Worm (Caenorhabditis elegans) whole organism, young adult: Measurements from ENCODE around the gene K08D8.6.

Source experiments
- F10E7.11 ChIP-seq: sonication (generic microtip); optimal IDR thresholded peaks from 2 replicates; lab custom pipeline; 2017; ENCODE audit warnings: mild to moderate bottlenecking, missing genetic modification characterization, moderate library complexity, missing compliant biosample characterization
- akir-1 ChIP-seq: fragments of 200-800 bp; sonication (Bioruptor generic); optimal IDR thresholded peaks from 2 replicates; lab custom pipeline; 2018; ENCODE audit warnings: mild to moderate bottlenecking, missing genetic modification characterization, moderate library complexity, missing compliant biosample characterization
- ceh-100 ChIP-seq: fragments of 200-800 bp; sonication (Bioruptor generic); IDR thresholded peaks from 2 replicates; pipeline ENCODE4 v1.3.6; 2022; ENCODE audit warnings: missing genetic modification reagents, missing genetic modification characterization, missing compliant biosample characterization
- ceh-58 ChIP-seq: fragments of 200-800 bp; sonication (Bioruptor generic); IDR thresholded peaks from 2 replicates; pipeline ENCODE4 v1.3.6; 2022; ENCODE audit warnings: missing genetic modification characterization, missing compliant biosample characterization
- gei-17 ChIP-seq: fragments of 200-800 bp; sonication (Bioruptor generic); optimal IDR thresholded peaks from 2 replicates; lab custom pipeline; 2018; ENCODE audit warnings: mild to moderate bottlenecking, missing genetic modification characterization, missing compliant biosample characterization
- lsl-1 ChIP-seq: fragments of 200-800 bp; sonication (Bioruptor generic); optimal IDR thresholded peaks from 2 replicates; lab custom pipeline; 2018; ENCODE audit warnings: mild to moderate bottlenecking, missing genetic modification characterization, moderate library complexity, missing compliant biosample characterization

DNA sequence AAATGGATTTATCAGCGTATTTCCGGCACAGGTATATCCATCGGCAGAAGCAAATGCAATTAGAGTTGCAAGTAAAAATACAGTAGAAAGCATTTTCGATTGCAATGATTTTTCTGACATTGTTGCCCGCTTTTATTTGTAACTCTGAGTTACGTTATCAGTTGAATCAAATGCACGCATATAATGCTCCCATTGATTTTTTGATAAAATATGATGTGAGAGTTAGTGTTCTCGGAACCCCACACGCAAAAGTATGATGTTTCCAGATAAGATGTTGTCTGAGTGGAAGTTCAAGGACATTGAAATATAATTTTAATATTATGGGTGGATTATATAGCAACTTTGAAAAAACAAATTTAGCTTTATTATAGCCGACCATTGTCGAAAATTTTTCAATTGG is 21.7 kb upstream of the K08D8.6 start, which contains the start of gene K08D8.5:
- TF ChIP-seq gei-17 (GFP tag; lab: Kevin White, UChicago) (no peak), ceh-58 (GFP tag; lab: Robert Waterston, UW) (no peak), lsl-1 (no peak), ceh-100 (GFP tag; lab: Robert Waterston, UW) (no peak), akir-1 (GFP tag; lab: Kevin White, UChicago) (no peak), F10E7.11 (no peak)
